Worm (Caenorhabditis elegans): ENCODE measurements around the gene str-82.

Gene str-82

DNA sequence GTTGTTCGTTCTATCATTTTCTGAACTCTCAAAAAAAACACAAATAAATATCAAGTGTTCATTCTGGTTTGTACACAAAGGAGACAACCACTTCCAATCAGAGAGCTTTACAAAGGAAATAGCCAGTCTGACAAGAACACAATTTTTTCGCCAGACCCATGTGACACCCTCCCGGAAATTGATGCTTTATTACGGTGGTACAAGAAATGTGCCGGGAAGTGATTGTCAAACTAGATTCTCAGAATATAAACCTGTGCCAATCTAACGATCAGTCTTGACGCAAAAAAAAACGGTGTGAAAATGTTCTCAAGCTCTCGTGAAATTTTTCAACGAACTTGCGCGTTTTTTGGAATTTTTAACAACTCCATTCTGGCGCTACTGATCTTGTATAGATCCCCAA is 20.7 kb upstream of the str-82 start, which contains the start of gene str-247:
TSS of gene str-247 (plus strand) at position 301 of the 400 bp plus-strand sequence.
- TF ChIP-seq pbrm-1 (GFP tag; IDR thresholded peaks at IDR 0.05) (no peak), tbp1 (GFP tag; optimal IDR thresholded peaks at IDR 0.05) (no peak), unc-62 (GFP tag; optimal IDR thresholded peaks at IDR 0.05) (no peak), mxl-1 (tag; optimal IDR thresholded peaks at IDR 0.05) (no peak), gei-17 (GFP tag; optimal IDR thresholded peaks at IDR 0.05) (no peak), F57A8.1 (GFP tag; optimal IDR thresholded peaks at IDR 0.05) (no peak), attf-6 (GFP tag; IDR thresholded peaks at IDR 0.05) (no peak), hlh-26 (GFP tag; conservative IDR thresholded peaks at IDR 0.05) (no peak), cebp-1 (GFP tag; IDR thresholded peaks at IDR 0.05) (no peak), cebp-1 (tag; optimal IDR thresholded peaks at IDR 0.05) (no peak), repo-1 (tag; optimal IDR thresholded peaks at IDR 0.05) (no peak), ztf-18 (tag; optimal IDR thresholded peaks at IDR 0.05) (no peak), nhr-27 (tag; optimal IDR thresholded peaks at IDR 0.05) (no peak), ceh-40 (GFP tag; IDR thresholded peaks at IDR 0.05) (no peak), snpc-1.3 (tag; optimal IDR thresholded peaks at IDR 0.05; ENCODE audit: insufficient read depth) (no peak), lsl-1 (GFP tag; optimal IDR thresholded peaks at IDR 0.05) (no peak), dpl-1 (GFP tag; optimal IDR thresholded peaks at IDR 0.05) (no peak), hmg-1.2 (GFP tag; IDR thresholded peaks at IDR 0.05) (no peak)

DNA sequence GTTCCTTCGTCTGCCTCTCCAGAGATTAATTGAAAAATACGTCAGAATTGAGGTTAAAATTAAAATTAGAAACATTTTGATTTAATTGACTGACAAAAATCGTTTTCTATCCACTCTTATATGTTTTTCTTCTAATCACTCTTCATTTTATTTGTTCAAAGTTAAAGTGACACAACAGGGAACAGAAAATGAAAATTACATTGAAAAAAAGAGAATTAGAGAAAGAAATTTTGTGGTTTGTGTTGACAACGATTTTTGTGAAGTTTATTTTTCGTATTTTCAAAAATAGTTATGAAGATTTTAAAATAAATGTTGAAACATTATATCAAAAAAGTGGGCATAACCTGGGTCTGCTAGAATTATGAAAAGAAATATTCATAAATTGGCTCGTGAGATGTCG is 16.9 kb upstream of the str-82 start, which contains the start of gene cyp-34A5:
TSS of gene cyp-34A5 (minus strand) at position 101 of the 400 bp plus-strand sequence.
- TF ChIP-seq somi-1 (GFP tag; optimal IDR thresholded peaks at IDR 0.05) (no peak), sea-2 (GFP tag; IDR thresholded peaks at IDR 0.05) (no peak), madf-10 (tag; optimal IDR thresholded peaks at IDR 0.05) (no peak), pbrm-1 (GFP tag; IDR thresholded peaks at IDR 0.05) (no peak), dpl-1 (GFP tag; optimal IDR thresholded peaks at IDR 0.05) (no peak), Y53G8AR.9 (GFP tag; conservative IDR thresholded peaks at IDR 0.05) (no peak), lir-1 (GFP tag; conservative IDR thresholded peaks at IDR 0.05) (no peak)

DNA sequence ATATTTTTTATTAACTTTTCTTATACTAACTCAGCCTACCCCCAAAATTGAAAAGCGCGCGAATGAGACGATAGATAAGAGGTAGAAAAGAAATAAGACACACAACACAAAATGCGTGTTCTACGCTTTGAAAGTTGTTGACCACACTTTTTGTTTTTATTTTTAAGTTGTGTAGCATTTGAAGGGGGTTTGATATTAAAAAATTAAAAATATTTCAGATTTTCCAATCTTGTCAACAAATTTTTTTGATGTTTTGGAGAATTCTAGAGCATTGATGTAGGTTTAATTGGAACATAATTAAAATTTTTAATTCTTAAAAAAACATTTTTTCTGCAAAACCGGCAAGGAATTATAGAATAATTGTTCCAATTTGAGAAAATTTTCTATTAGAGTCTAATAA is 13.2 kb upstream of the str-82 start, which contains the start of gene cyp-34A6:
TSS of gene cyp-34A6 (minus strand) at position 101 of the 400 bp plus-strand sequence.
- TF ChIP-seq B0019.2 (GFP tag; conservative IDR thresholded peaks at IDR 0.05) (no peak), egl-44 (GFP tag; IDR thresholded peaks at IDR 0.05) (no peak), lin-40 (tag; optimal IDR thresholded peaks at IDR 0.05) (no peak), unc-130 (GFP tag; optimal IDR thresholded peaks at IDR 0.05) (no peak), Y53F4B.3 (GFP tag; IDR thresholded peaks at IDR 0.05) (no peak), ekl-4 (GFP tag; IDR thresholded peaks at IDR 0.05) (no peak), lir-1 (GFP tag; conservative IDR thresholded peaks at IDR 0.05) (no peak), nhr-80 (tag; optimal IDR thresholded peaks at IDR 0.05) (no peak), tlf-1 (GFP tag; optimal IDR thresholded peaks at IDR 0.05) (no peak), akir-1 (GFP tag; optimal IDR thresholded peaks at IDR 0.05) (no peak), tbp1 (GFP tag; optimal IDR thresholded peaks at IDR 0.05) (no peak), egrh-3 (GFP tag; IDR thresholded peaks at IDR 0.05) (no peak)

DNA sequence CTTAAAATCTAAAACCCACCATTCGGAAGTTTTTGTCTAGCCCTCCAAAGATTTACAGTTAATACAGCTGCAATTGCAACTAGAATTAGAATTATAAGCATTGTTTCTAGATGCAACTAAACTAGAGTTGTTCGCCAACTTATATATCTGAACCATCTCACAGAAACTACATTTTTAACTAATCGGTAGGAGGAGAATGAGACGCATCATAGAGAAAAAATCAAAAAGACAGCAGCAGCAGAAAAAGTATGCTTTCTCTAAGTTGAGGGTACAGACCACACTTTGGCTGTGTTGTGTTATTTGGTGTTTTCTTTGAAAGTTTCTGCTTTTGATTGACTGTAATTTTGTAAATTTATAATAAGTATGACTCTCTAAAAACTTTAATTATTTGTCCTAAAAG is 10.7 kb upstream of the str-82 start, which contains the start of gene cyp-34A7:
TSS of gene cyp-34A7 (minus strand) at position 101 of the 400 bp plus-strand sequence.
- no peak for TF ChIP-seq K12H6.12 (tag; optimal IDR thresholded peaks at IDR 0.05)
- no peak for TF ChIP-seq sdz-38 (tag; optimal IDR thresholded peaks at IDR 0.05)
- TF ChIP-seq ceh-40 (GFP tag; IDR thresholded peaks at IDR 0.05), result no peak
- TF ChIP-seq bed-2 (GFP tag; IDR thresholded peaks at IDR 0.05), result no peak
- no peak for TF ChIP-seq ztf-18 (tag; optimal IDR thresholded peaks at IDR 0.05)

All from whole organism, young adult.